Worm (Caenorhabditis elegans) whole organism, L2 larva: ENCODE data around the gene Y42H9B.3.
A peak's percentile ranks its signal among the peaks of the same experiment; 100 is the strongest.

ENCODE experiments used
- C34F6.9 ChIP-seq: fragments of 150-350 bp; optimal IDR thresholded peaks from 2 replicates; lab custom pipeline; 2014; ENCODE audit warnings: missing biosample characterization, missing genetic modification characterization
- F13H6.1 ChIP-seq: sonication (generic microtip); optimal IDR thresholded peaks from 2 replicates; lab custom pipeline; 2016; ENCODE audit warnings: missing genetic modification characterization, missing compliant biosample characterization
- Y55F3AM.14 ChIP-seq: fragments of 200-800 bp; sonication (Bioruptor generic); optimal IDR thresholded peaks from 2 replicates; lab custom pipeline; 2018; ENCODE audit warnings: mild to moderate bottlenecking, missing genetic modification characterization, missing compliant biosample characterization
- ZK546.5 ChIP-seq: sonication (generic microtip); optimal IDR thresholded peaks from 2 replicates; lab custom pipeline; 2017; ENCODE audit warnings: missing biosample characterization, missing genetic modification characterization
- alr-1 ChIP-seq: fragments of 150-350 bp; optimal IDR thresholded peaks from 2 replicates; lab custom pipeline; 2014; ENCODE audit warnings: missing biosample characterization, missing genetic modification characterization
- ama-1 ChIP-seq: fragments of 150-350 bp; optimal IDR thresholded peaks from 2 replicates; lab custom pipeline; 2018; ENCODE audit warnings: inconsistent platforms
- blmp-1 ChIP-seq: sonication (generic microtip); optimal IDR thresholded peaks from 2 replicates; lab custom pipeline; 2017; ENCODE audit warnings: missing genetic modification characterization, mild to moderate bottlenecking, missing compliant biosample characterization, antibody characterized with exemption, moderate library complexity; ENCODE audit not compliant: insufficient read depth
- ceh-16 ChIP-seq: fragments of 150-350 bp; optimal IDR thresholded peaks from 2 replicates; lab custom pipeline; 2014; ENCODE audit warnings: missing biosample characterization, missing genetic modification characterization
- ceh-82 ChIP-seq: fragments of 150-350 bp; optimal IDR thresholded peaks from 2 replicates; lab custom pipeline; 2014; ENCODE audit warnings: missing biosample characterization, missing genetic modification characterization
- crh-2 ChIP-seq: sonication (generic microtip); optimal IDR thresholded peaks from 2 replicates; lab custom pipeline; 2017; ENCODE audit warnings: missing biosample characterization, missing genetic modification characterization
- dmd-4 ChIP-seq: sonication (generic microtip); optimal IDR thresholded peaks from 2 replicates; lab custom pipeline; 2017; ENCODE audit warnings: missing biosample characterization, missing genetic modification characterization
- egl-27 ChIP-seq: sonication (generic microtip); optimal IDR thresholded peaks from 3 replicates; lab custom pipeline; 2017; ENCODE audit warnings: missing biosample characterization, missing genetic modification reagents, missing genetic modification characterization
- elt-1 ChIP-seq: fragments of 150-350 bp; optimal IDR thresholded peaks from 2 replicates; lab custom pipeline; 2014; ENCODE audit warnings: missing biosample characterization, missing genetic modification characterization
- elt-3 ChIP-seq: sonication (generic microtip); optimal IDR thresholded peaks from 2 replicates; lab custom pipeline; 2017; ENCODE audit warnings: missing biosample characterization, missing genetic modification characterization
- fos-1 ChIP-seq: fragments of 150-350 bp; optimal IDR thresholded peaks from 2 replicates; lab custom pipeline; 2014; ENCODE audit warnings: missing biosample characterization, missing genetic modification characterization
- gmeb-1 ChIP-seq: fragments of 150-350 bp; optimal IDR thresholded peaks from 2 replicates; lab custom pipeline; 2014; ENCODE audit warnings: missing biosample characterization, missing genetic modification characterization
- lin-11 ChIP-seq: fragments of 150-350 bp; sonication (generic microtip); optimal IDR thresholded peaks from 2 replicates; lab custom pipeline; 2014; ENCODE audit warnings: missing biosample characterization, missing genetic modification characterization, inconsistent platforms, mixed read lengths
- lin-13 ChIP-seq: fragments of 150-350 bp; optimal IDR thresholded peaks from 2 replicates; lab custom pipeline; 2014; ENCODE audit warnings: missing biosample characterization, missing genetic modification reagents, missing genetic modification characterization
- lin-39 ChIP-seq: fragments of 150-350 bp; optimal IDR thresholded peaks from 2 replicates; lab custom pipeline; 2014; ENCODE audit warnings: missing biosample characterization, missing genetic modification reagents, missing genetic modification characterization
- lsy-2 ChIP-seq, 2 experiments: fragments of 150-350 bp in 1 of 2; sonication (generic microtip) in 1 of 2; optimal IDR thresholded peaks; 2 replicates each; lab custom pipeline; 2014 to 2017; ENCODE audit warnings: missing biosample characterization in 2 of 2, missing genetic modification characterization in 2 of 2
- mab-5 ChIP-seq: fragments of 150-350 bp; optimal IDR thresholded peaks from 2 replicates; lab custom pipeline; 2014; ENCODE audit warnings: missing biosample characterization, missing genetic modification characterization
- mbf-1 ChIP-seq: sonication (generic microtip); optimal IDR thresholded peaks from 2 replicates; lab custom pipeline; 2017; ENCODE audit warnings: missing biosample characterization, missing genetic modification characterization
- mdl-1 ChIP-seq, 2 experiments: fragments of 150-350 bp in 1 of 2; sonication (generic microtip) in 1 of 2; optimal IDR thresholded peaks; 2 replicates each; lab custom pipeline; 2017; ENCODE audit warnings: missing biosample characterization in 2 of 2, missing genetic modification characterization in 2 of 2
- nhr-10 ChIP-seq: sonication (generic microtip); optimal IDR thresholded peaks from 2 replicates; lab custom pipeline; 2017; ENCODE audit warnings: missing biosample characterization, missing genetic modification characterization
- nhr-11 ChIP-seq: fragments of 150-350 bp; optimal IDR thresholded peaks from 2 replicates; lab custom pipeline; 2014; ENCODE audit warnings: missing biosample characterization, missing genetic modification characterization
- nhr-129 ChIP-seq: fragments of 150-350 bp; optimal IDR thresholded peaks from 2 replicates; lab custom pipeline; 2014; ENCODE audit warnings: missing biosample characterization, missing genetic modification characterization
- nhr-21 ChIP-seq: fragments of 150-350 bp; optimal IDR thresholded peaks from 2 replicates; lab custom pipeline; 2014; ENCODE audit warnings: missing biosample characterization, missing genetic modification characterization
- nhr-237 ChIP-seq: fragments of 150-350 bp; optimal IDR thresholded peaks from 2 replicates; lab custom pipeline; 2014; ENCODE audit warnings: missing biosample characterization, missing genetic modification characterization
- nhr-25 ChIP-seq: fragments of 150-350 bp; sonication (generic microtip); optimal IDR thresholded peaks from 3 replicates; lab custom pipeline; 2014; ENCODE audit warnings: missing biosample characterization, missing genetic modification characterization
- nhr-6 ChIP-seq: fragments of 150-350 bp; optimal IDR thresholded peaks from 2 replicates; lab custom pipeline; 2014; ENCODE audit warnings: missing biosample characterization, missing genetic modification characterization
- nhr-77 ChIP-seq: fragments of 150-350 bp; optimal IDR thresholded peaks from 2 replicates; lab custom pipeline; 2014; ENCODE audit warnings: missing biosample characterization, missing genetic modification characterization
- sem-4 ChIP-seq: fragments of 150-350 bp; optimal IDR thresholded peaks from 2 replicates; lab custom pipeline; 2014; ENCODE audit warnings: missing biosample characterization, missing genetic modification reagents, missing genetic modification characterization
- skn-1 ChIP-seq: sonication (generic microtip); optimal IDR thresholded peaks from 2 replicates; lab custom pipeline; 2017; ENCODE audit warnings: missing biosample characterization, missing genetic modification characterization
- sma-3 ChIP-seq: sonication (generic microtip); optimal IDR thresholded peaks from 2 replicates; lab custom pipeline; 2016; ENCODE audit warnings: missing genetic modification reagents, missing genetic modification characterization, missing compliant biosample characterization
- sma-9 ChIP-seq, 2 experiments: fragments of 150-350 bp in 1 of 2; sonication (generic microtip) in 1 of 2; optimal IDR thresholded peaks; 2 replicates each; lab custom pipeline; 2014 to 2016; ENCODE audit warnings: missing genetic modification characterization in 2 of 2, mild to moderate bottlenecking in 1 of 2, missing biosample characterization in 1 of 2, missing compliant biosample characterization in 1 of 2, missing genetic modification reagents in 1 of 2, moderate library complexity in 1 of 2
- unc-39 ChIP-seq: fragments of 150-350 bp; optimal IDR thresholded peaks from 2 replicates; lab custom pipeline; 2014; ENCODE audit warnings: missing biosample characterization, missing genetic modification characterization
- unc-55 ChIP-seq: fragments of 150-350 bp; sonication (generic microtip); optimal IDR thresholded peaks from 3 replicates; lab custom pipeline; 2014; ENCODE audit warnings: missing biosample characterization, missing genetic modification reagents, missing genetic modification characterization
- unc-62 ChIP-seq: fragments of 150-350 bp; optimal IDR thresholded peaks from 2 replicates; lab custom pipeline; 2014; ENCODE audit warnings: missing biosample characterization, missing genetic modification reagents, missing genetic modification characterization
- ztf-1 ChIP-seq: fragments of 200-800 bp; sonication (Bioruptor generic); conservative IDR thresholded peaks from 2 replicates; pipeline ENCODE4 v1.3.6; 2022; ENCODE audit warnings: missing genetic modification characterization, missing compliant biosample characterization
- ztf-11 ChIP-seq: sonication (generic microtip); optimal IDR thresholded peaks from 2 replicates; lab custom pipeline; 2017; ENCODE audit warnings: missing biosample characterization, missing genetic modification characterization
- ztf-4 ChIP-seq: fragments of 150-350 bp; optimal IDR thresholded peaks from 2 replicates; lab custom pipeline; 2014; ENCODE audit warnings: missing biosample characterization, missing genetic modification characterization

Gene Y42H9B.3

DNA sequence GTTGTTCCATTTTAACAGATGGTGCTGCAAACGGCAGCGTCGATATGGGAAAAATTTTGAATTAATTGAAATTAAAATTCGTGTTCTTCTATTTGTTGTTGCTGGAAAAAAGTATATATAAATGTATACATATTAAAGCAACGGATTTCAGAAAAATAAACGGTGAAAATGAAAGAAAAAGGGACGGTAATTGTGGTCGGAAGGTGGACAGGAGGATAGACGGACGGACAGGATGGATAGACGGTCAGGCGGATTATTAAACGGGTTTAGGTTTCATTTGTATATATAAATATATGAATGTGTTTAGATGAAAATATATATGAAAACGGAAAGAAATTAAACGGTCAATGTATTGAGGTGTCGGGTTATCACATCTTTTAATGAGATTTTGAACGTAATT, 17.2 kb upstream of the Y42H9B.3 start, which contains the start of gene nhr-31:
TSS of gene nhr-31 (minus strand) at position 101 of the 400 bp plus-strand sequence.
- TF ChIP-seq blmp-1 (tag; lab: Kevin White, UChicago) = no peak
- TF ChIP-seq alr-1 = no peak
- no peak for TF ChIP-seq ceh-16 (tag; lab: Kevin White, UChicago)
- no peak for TF ChIP-seq ama-1
- TF ChIP-seq lin-13 (GFP tag; lab: Kevin White, UChicago) = no peak

DNA sequence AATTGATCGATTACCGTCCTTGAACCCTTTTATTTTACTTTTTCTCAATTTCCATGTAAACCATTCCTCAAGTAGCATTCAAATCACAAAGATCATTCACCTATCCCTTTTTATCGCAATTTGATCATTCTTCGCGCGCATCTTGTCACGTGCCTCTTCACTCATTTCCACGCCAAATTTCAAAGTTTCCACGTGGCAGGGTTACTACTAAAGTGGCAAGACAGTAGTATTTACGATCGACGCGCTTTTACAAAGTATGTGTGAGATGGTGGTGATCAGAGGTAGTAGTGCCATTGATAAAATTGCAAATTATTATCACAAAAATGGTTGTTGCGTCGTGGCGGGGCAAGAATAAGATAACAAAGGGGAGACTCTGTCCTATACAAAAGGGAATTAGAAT, 16.1 kb upstream of the Y42H9B.3 start:
- TF ChIP-seq gmeb-1 (tag; lab: Kevin White, UChicago) (peak; percentile 69), nhr-6 (tag; lab: Kevin White, UChicago) (peak; percentile 69), fos-1 (tag; lab: Kevin White, UChicago) (peak; percentile 61), nhr-21 (tag; lab: Kevin White, UChicago) (peak; percentile 95), mdl-1 (tag; optimal IDR thresholded peaks at IDR 0.05; lab: Kevin White, UChicago) (peak; percentile 78 to 83), crh-2 (tag; lab: Kevin White, UChicago) (peak; percentile 99), unc-62 (no peak), blmp-1 (tag; lab: Kevin White, UChicago) (peak; percentile 89), nhr-10 (no peak), egl-27 (tag; lab: Kevin White, UChicago) (peak; percentile 44), sma-3 (peak; percentile 92), F13H6.1 (tag; lab: Kevin White, UChicago) (peak; percentile 67), skn-1 (tag; lab: Kevin White, UChicago) (no peak), lin-11 (no peak), sma-9 (GFP tag; optimal IDR thresholded peaks at IDR 0.05; lab: Kevin White, UChicago) (peak; percentile 97), sma-9 (tag; optimal IDR thresholded peaks at IDR 0.05; lab: Kevin White, UChicago) (no peak), sem-4 (tag; lab: Kevin White, UChicago) (peak; percentile 12), Y55F3AM.14 (peak; percentile 55), nhr-237 (tag; lab: Kevin White, UChicago) (no peak), ama-1 (peak; percentile 34), lsy-2 (tag; optimal IDR thresholded peaks at IDR 0.05; lab: Kevin White, UChicago) (peak in 1 of 2 experiments; percentile 33), elt-1 (tag; lab: Kevin White, UChicago) (no peak), nhr-129 (tag; lab: Kevin White, UChicago) (peak; percentile 65), nhr-25 (tag; lab: Kevin White, UChicago) (peak; percentile 95)

DNA sequence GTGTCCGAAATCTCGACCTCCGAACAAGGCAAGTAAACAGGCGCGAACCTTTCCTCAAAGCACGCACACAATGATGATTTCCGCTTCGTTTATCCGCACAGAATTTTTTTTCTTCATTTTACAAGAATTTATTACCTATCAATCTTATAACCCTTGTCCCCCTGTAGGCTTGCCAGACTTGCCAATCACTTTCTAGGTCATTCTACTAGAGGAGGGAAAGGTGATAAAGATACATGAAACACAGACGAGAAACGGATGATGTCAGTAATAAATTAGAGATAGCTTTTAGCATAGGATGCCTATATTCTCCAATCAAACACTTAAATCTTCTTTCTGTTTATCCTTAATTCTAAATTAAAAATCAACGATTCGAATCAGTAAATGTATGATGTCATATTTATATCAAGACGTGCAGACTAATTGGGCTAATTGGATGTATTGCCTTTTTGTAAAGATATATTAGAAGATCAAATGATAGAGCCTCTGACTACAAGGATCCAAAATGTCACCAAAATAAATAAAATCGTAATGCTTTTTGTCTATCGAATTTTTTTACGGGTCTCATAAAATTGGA, 15.2 kb upstream of the Y42H9B.3 start:
- peak; percentile 33 for TF ChIP-seq sma-9 (GFP tag; optimal IDR thresholded peaks at IDR 0.05; lab: Kevin White, UChicago)
- TF ChIP-seq sma-9 (tag; optimal IDR thresholded peaks at IDR 0.05; lab: Kevin White, UChicago) = no peak
- no peak for TF ChIP-seq ZK546.5 (tag; lab: Kevin White, UChicago)
- no peak for TF ChIP-seq mdl-1 (tag; optimal IDR thresholded peaks at IDR 0.05; lab: Kevin White, UChicago)
- no peak for TF ChIP-seq mab-5 (tag; lab: Kevin White, UChicago)
- TF ChIP-seq ceh-82 = no peak
- peak; percentile 65 for TF ChIP-seq nhr-21 (tag; lab: Kevin White, UChicago)
- no peak for TF ChIP-seq nhr-129 (tag; lab: Kevin White, UChicago)
- TF ChIP-seq blmp-1 (tag; lab: Kevin White, UChicago) = peak; percentile 23
- TF ChIP-seq nhr-25 (tag; lab: Kevin White, UChicago) = peak; percentile 9
- no peak for TF ChIP-seq nhr-11 (tag; lab: Kevin White, UChicago)
- peak; percentile 51 for TF ChIP-seq sma-3
- TF ChIP-seq elt-3 (tag; lab: Kevin White, UChicago) = no peak
- TF ChIP-seq lin-13 (GFP tag; lab: Kevin White, UChicago) = no peak

DNA sequence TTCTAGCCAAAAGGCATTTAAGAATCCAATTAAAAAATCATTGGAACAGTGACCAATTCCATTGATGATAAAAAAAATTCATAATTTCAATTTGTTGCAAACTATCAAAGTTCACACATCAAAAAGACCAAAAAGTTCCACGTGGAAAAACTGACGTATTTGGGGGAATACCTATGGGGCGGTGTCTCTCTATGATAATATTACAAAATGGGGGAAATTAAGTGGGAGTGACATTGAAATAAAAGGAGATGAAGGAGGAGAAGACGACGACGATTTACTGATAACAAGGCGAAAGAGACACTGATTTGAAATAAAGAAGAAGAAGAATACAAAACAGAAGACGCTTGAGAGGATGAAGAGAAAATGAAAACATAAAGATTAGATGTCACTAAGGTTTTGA, 14.1 kb upstream of the Y42H9B.3 start:
- TF ChIP-seq nhr-10 = no peak
- TF ChIP-seq mab-5 (tag; lab: Kevin White, UChicago) = no peak
- no peak for TF ChIP-seq ztf-1 (GFP tag; lab: Robert Waterston, UW)
- TF ChIP-seq ceh-16 (tag; lab: Kevin White, UChicago) = no peak
- no peak for TF ChIP-seq blmp-1 (tag; lab: Kevin White, UChicago)
- no peak for TF ChIP-seq skn-1 (tag; lab: Kevin White, UChicago)
- TF ChIP-seq sma-9 (GFP tag; optimal IDR thresholded peaks at IDR 0.05; lab: Kevin White, UChicago) = peak; percentile 89
- TF ChIP-seq sma-9 (tag; optimal IDR thresholded peaks at IDR 0.05; lab: Kevin White, UChicago) = no peak
- peak; percentile 49 for TF ChIP-seq nhr-25 (tag; lab: Kevin White, UChicago)
- peak in 1 of 2 experiments; percentile 40 for TF ChIP-seq mdl-1 (tag; optimal IDR thresholded peaks at IDR 0.05; lab: Kevin White, UChicago)
- TF ChIP-seq C34F6.9 = no peak
- no peak for TF ChIP-seq alr-1
- no peak for TF ChIP-seq Y55F3AM.14
- peak; percentile 56 for TF ChIP-seq fos-1 (tag; lab: Kevin White, UChicago)
- TF ChIP-seq mbf-1 (tag; lab: Kevin White, UChicago) = no peak
- peak; percentile 65 for TF ChIP-seq egl-27 (tag; lab: Kevin White, UChicago)
- TF ChIP-seq nhr-21 (tag; lab: Kevin White, UChicago) = peak; percentile 24
- TF ChIP-seq dmd-4 (tag; lab: Kevin White, UChicago) = no peak
- no peak for TF ChIP-seq nhr-77 (tag; lab: Kevin White, UChicago)
- TF ChIP-seq unc-62 = no peak
- peak; percentile 1 for TF ChIP-seq gmeb-1 (tag; lab: Kevin White, UChicago)
- no peak for TF ChIP-seq unc-55 (GFP tag; lab: Kevin White, UChicago)
- TF ChIP-seq ztf-4 = no peak
- TF ChIP-seq nhr-6 (tag; lab: Kevin White, UChicago) = no peak
- no peak for TF ChIP-seq ztf-11 (tag; lab: Kevin White, UChicago)
- TF ChIP-seq elt-3 (tag; lab: Kevin White, UChicago) = no peak
- no peak for TF ChIP-seq unc-39 (tag; lab: Kevin White, UChicago)
- no peak for TF ChIP-seq lin-13 (GFP tag; lab: Kevin White, UChicago)
- TF ChIP-seq crh-2 (tag; lab: Kevin White, UChicago) = peak; percentile 81
- TF ChIP-seq nhr-237 (tag; lab: Kevin White, UChicago) = no peak
- TF ChIP-seq lin-39 (tag; lab: Kevin White, UChicago) = no peak
- TF ChIP-seq sma-3 = peak; percentile 41
